Worm (Caenorhabditis elegans): ENCODE measurements around the gene C06A1.7.

DNA sequence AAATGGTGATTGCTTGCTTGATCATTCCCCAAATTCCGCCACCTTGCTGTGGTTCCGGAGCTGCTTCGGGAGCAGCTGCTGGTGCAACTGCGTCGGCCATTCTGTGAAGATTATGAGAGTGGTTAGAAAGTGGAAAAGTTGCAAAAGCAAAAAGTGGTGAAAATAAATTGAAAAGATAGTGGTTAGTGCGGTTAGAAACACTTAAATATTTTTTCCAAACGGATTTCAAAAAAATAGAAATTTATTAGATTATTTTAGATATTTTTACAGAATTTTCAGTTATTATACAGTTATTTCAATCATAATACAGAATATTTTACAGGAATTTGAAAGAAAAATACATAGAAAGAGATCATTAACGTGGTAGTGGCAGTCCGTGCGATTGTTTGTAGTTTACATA, 27.1 kb upstream of the C06A1.7 start, which contains the start of gene R166.2:
- TF ChIP-seq W03F9.2 (tag; optimal IDR thresholded peaks at IDR 0.05) (no peak), him-1 (tag; optimal IDR thresholded peaks at IDR 0.05) (no peak), dao-5 (tag; optimal IDR thresholded peaks at IDR 0.05) (no peak)

Data from whole organism, L4/young adult.